Worm (Caenorhabditis elegans): ENCODE measurements around the gene neg-1.

The neg-1 gene

ce11 chrV:4387402-4387801 is 12.7 kb upstream of the neg-1 start, which contains the start of gene F13A2.9:
F13A2.9 (minus strand) TSS chrV:4387502.
- TF ChIP-seq F49E8.2 (tag; optimal IDR thresholded peaks at IDR 0.05; ENCODE audit: borderline replicate concordance), result no peak
- no peak for TF ChIP-seq dpl-1 (GFP tag; optimal IDR thresholded peaks at IDR 0.05)
- TF ChIP-seq vab-7 (GFP tag; IDR thresholded peaks at IDR 0.05), result no peak
- no peak for TF ChIP-seq duxl-1 (tag; optimal IDR thresholded peaks at IDR 0.05; ENCODE audit: poor library complexity)
- TF ChIP-seq dve-1 (tag; optimal IDR thresholded peaks at IDR 0.05; ENCODE audit: insufficient read depth), result no peak
- no peak for TF ChIP-seq T26A8.4 (GFP tag; IDR thresholded peaks at IDR 0.05)
- no peak for TF ChIP-seq nhr-6 (tag; optimal IDR thresholded peaks at IDR 0.05)
- TF ChIP-seq aha-1 (tag), result no peak
- TF ChIP-seq ZK337.2 (GFP tag; IDR thresholded peaks at IDR 0.05), result no peak
- TF ChIP-seq sdz-12 (GFP tag; optimal IDR thresholded peaks at IDR 0.05), result no peak
- no peak for TF ChIP-seq fkh-10 (GFP tag; optimal IDR thresholded peaks at IDR 0.05)

ce11 chrV:4386173-4386572 is 11.5 kb upstream of the neg-1 start, which contains the start of gene F13A2.10:
F13A2.10 (minus strand) TSS chrV:4386273.
- no peak for TF ChIP-seq set-16 (GFP tag; IDR thresholded peaks at IDR 0.05)
- TF ChIP-seq aha-1 (tag), result peak; percentile 34

ce11 chrV:4384482-4384881 is 9.8 kb upstream of the neg-1 start, which contains the start of gene F13A2.2:
F13A2.2 (minus strand) TSS chrV:4384582.
- TF ChIP-seq zip-11 (GFP tag; IDR thresholded peaks at IDR 0.05) (no peak), tra-1 (GFP tag; IDR thresholded peaks at IDR 0.05) (no peak), nhr-41 (GFP tag; IDR thresholded peaks at IDR 0.05) (no peak), mes-2 (tag; optimal IDR thresholded peaks at IDR 0.05; ENCODE audit: poor library complexity, severe bottlenecking) (no peak), F26F4.8 (GFP tag; conservative IDR thresholded peaks at IDR 0.05) (no peak), lim-7 (GFP tag; IDR thresholded peaks at IDR 0.05) (no peak), ceh-28 (tag; optimal IDR thresholded peaks at IDR 0.05) (no peak)

ce11 chrV:4382298-4382697 is 7.6 kb upstream of the neg-1 start, which contains the start of gene F13A2.1:
F13A2.1 (minus strand) TSS chrV:4382398.
- TF ChIP-seq lin-38 (GFP tag; IDR thresholded peaks at IDR 0.05) (no peak), nhr-76 (tag; optimal IDR thresholded peaks at IDR 0.05) (no peak)

- TF ChIP-seq aha-1 (tag) (peak; percentile 69), skn-1 (tag; optimal IDR thresholded peaks at IDR 0.05) (no peak)
These were observed 2.9 kb upstream of the neg-1 start, which contains the start of gene F32D1.8 for ce11 chrV:4377622-4378021. F32D1.8 (minus strand) TSS chrV:4377722.

- TF ChIP-seq aha-1 (tag), result peak; percentile 22
- TF ChIP-seq ceh-44 (GFP tag; IDR thresholded peaks at IDR 0.05), result no peak
- TF ChIP-seq unc-130 (GFP tag; optimal IDR thresholded peaks at IDR 0.05), result peak; percentile 51
- peak; percentile 13 for TF ChIP-seq F49E8.2 (tag; optimal IDR thresholded peaks at IDR 0.05; ENCODE audit: borderline replicate concordance)
- peak; percentile 56 for TF ChIP-seq lin-38 (GFP tag; IDR thresholded peaks at IDR 0.05)
- peak in 1 of 2 experiments; percentile 32 for TF ChIP-seq unc-62 (GFP tag; optimal IDR thresholded peaks at IDR 0.05 in 1 of 2)
- no peak for TF ChIP-seq unc-62 (tag; optimal IDR thresholded peaks at IDR 0.05)
- TF ChIP-seq hif-1 (tag; optimal IDR thresholded peaks at IDR 0.05), result no peak
- peak; percentile 53; the same call in 1 of the 2 replicates for TF ChIP-seq set-16 (GFP tag; IDR thresholded peaks at IDR 0.05)
- TF ChIP-seq Y48G9A.11 (GFP tag; IDR thresholded peaks at IDR 0.05), result peak; percentile 27; the same call in 1 of the 2 replicates
These were observed 1.3 kb upstream of the neg-1 start, which contains the start of gene F32D1.7 for ce11 chrV:4375807-4376564. F32D1.7 (minus strand) TSS chrV:4376173.

All from whole organism, L4 larva.